Worm (Caenorhabditis elegans) whole organism, L2 larva: ENCODE measurements around the gene D1054.1.

Experiments
- R02D3.7 ChIP-seq: fragments of 150-350 bp; optimal IDR thresholded peaks from 2 replicates; lab custom pipeline; 2014; ENCODE audit warnings: missing biosample characterization, missing genetic modification characterization
- ZK546.5 ChIP-seq: sonication (generic microtip); optimal IDR thresholded peaks from 2 replicates; lab custom pipeline; 2017; ENCODE audit warnings: missing biosample characterization, missing genetic modification characterization
- ama-1 ChIP-seq: fragments of 150-350 bp; optimal IDR thresholded peaks from 2 replicates; lab custom pipeline; 2018; ENCODE audit warnings: inconsistent platforms
- blmp-1 ChIP-seq: sonication (generic microtip); optimal IDR thresholded peaks from 2 replicates; lab custom pipeline; 2017; ENCODE audit warnings: missing genetic modification characterization, mild to moderate bottlenecking, missing compliant biosample characterization, antibody characterized with exemption, moderate library complexity; ENCODE audit not compliant: insufficient read depth
- ceh-82 ChIP-seq: fragments of 150-350 bp; optimal IDR thresholded peaks from 2 replicates; lab custom pipeline; 2014; ENCODE audit warnings: missing biosample characterization, missing genetic modification characterization
- lin-11 ChIP-seq: fragments of 150-350 bp; sonication (generic microtip); optimal IDR thresholded peaks from 2 replicates; lab custom pipeline; 2014; ENCODE audit warnings: missing biosample characterization, missing genetic modification characterization, inconsistent platforms, mixed read lengths
- lin-39 ChIP-seq: fragments of 150-350 bp; optimal IDR thresholded peaks from 2 replicates; lab custom pipeline; 2014; ENCODE audit warnings: missing biosample characterization, missing genetic modification reagents, missing genetic modification characterization
- lsy-2 ChIP-seq, 2 experiments: fragments of 150-350 bp in 1 of 2; sonication (generic microtip) in 1 of 2; optimal IDR thresholded peaks; 2 replicates each; lab custom pipeline; 2014 to 2017; ENCODE audit warnings: missing biosample characterization in 2 of 2, missing genetic modification characterization in 2 of 2
- nhr-12 ChIP-seq: fragments of 150-350 bp; optimal IDR thresholded peaks from 2 replicates; lab custom pipeline; 2014; ENCODE audit warnings: missing biosample characterization, missing genetic modification characterization
- nhr-129 ChIP-seq: fragments of 150-350 bp; optimal IDR thresholded peaks from 2 replicates; lab custom pipeline; 2014; ENCODE audit warnings: missing biosample characterization, missing genetic modification characterization
- nhr-25 ChIP-seq: fragments of 150-350 bp; sonication (generic microtip); optimal IDR thresholded peaks from 3 replicates; lab custom pipeline; 2014; ENCODE audit warnings: missing biosample characterization, missing genetic modification characterization
- unc-62 ChIP-seq: fragments of 150-350 bp; optimal IDR thresholded peaks from 2 replicates; lab custom pipeline; 2014; ENCODE audit warnings: missing biosample characterization, missing genetic modification reagents, missing genetic modification characterization

ce11 chrV:10743649-10744048 lies 26.4 kb downstream of the D1054.1 start, which contains the start of gene srj-22:
- TF ChIP-seq lin-11 (tag; lab: Kevin White, UChicago) (no peak), nhr-25 (tag; lab: Kevin White, UChicago) (no peak), ama-1 (lab: Kevin White, UChicago) (no peak), lsy-2 (tag; optimal IDR thresholded peaks at IDR 0.05; lab: Kevin White, UChicago) (no peak), unc-62 (GFP tag; lab: Kevin White, UChicago) (no peak), blmp-1 (tag; lab: Kevin White, UChicago) (no peak), nhr-129 (tag; lab: Kevin White, UChicago) (no peak), nhr-12 (tag; lab: Kevin White, UChicago) (no peak), R02D3.7 (no peak), ZK546.5 (tag; lab: Kevin White, UChicago) (no peak), lin-39 (tag; lab: Kevin White, UChicago) (no peak), ceh-82 (no peak)
